Fruit fly (Drosophila melanogaster): ENCODE data around the gene Ca-beta.

The Ca-beta gene

dm6 chr2L:11206604-11207238, 3.4 kb upstream of the Ca-beta start (continued):
- TF ChIP-seq vvl (GFP tag; IDR thresholded peaks at IDR 0.05) = peak; percentile 30
- TF ChIP-seq MTF-1 (GFP tag; optimal IDR thresholded peaks at IDR 0.05; ENCODE audit: borderline replicate concordance) = peak; percentile 59
- no peak for TF ChIP-seq Elba2 (GFP tag; optimal IDR thresholded peaks at IDR 0.05)

- no peak for TF ChIP-seq ERR (GFP tag; optimal IDR thresholded peaks at IDR 0.05)
- TF ChIP-seq D19A (tag; optimal IDR thresholded peaks at IDR 0.05) = no peak
- TF ChIP-seq pb (GFP tag; optimal IDR thresholded peaks at IDR 0.05) = no peak
- TF ChIP-seq Sin3A (optimal IDR thresholded peaks at IDR 0.05) = no peak
- TF ChIP-seq pho (GFP tag; optimal IDR thresholded peaks at IDR 0.05) = no peak
- no peak for TF ChIP-seq gcm2 (GFP tag; optimal IDR thresholded peaks at IDR 0.05)
- no peak for TF ChIP-seq Hey (tag; optimal IDR thresholded peaks at IDR 0.05)
- no peak for TF ChIP-seq usp (GFP tag; optimal IDR thresholded peaks at IDR 0.05)
- no peak for TF ChIP-seq hkb (optimal IDR thresholded peaks at IDR 0.05)
- no peak for TF ChIP-seq hkb (GFP tag; IDR thresholded peaks at IDR 0.05)
- no peak for TF ChIP-seq MTF-1 (GFP tag; optimal IDR thresholded peaks at IDR 0.05; ENCODE audit: borderline replicate concordance)
Observed at dm6 chr2L:11200734-11201133, 2.6 kb downstream of the Ca-beta start.

DNA sequence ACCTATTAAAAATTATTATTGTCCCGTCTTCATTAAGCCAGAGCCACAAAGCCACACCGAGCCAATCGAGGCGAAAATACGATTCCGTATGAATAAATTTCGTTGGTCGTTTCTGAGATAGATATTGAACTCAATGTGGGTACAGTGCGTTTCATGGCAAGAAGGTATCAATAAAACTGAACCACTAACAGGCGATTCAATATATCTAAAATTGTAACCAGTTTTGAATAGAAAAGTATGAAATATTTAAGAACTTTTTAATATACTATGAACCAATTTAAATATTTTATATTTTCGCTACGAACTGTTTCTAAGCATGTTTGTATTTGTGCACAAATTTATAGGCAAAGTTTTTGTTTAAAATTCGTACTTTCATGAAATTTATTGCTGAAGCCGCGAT, 4.3 kb downstream of the Ca-beta start:
- no peak for TF ChIP-seq CG31365 (tag; optimal IDR thresholded peaks at IDR 0.05)
- TF ChIP-seq CG18619 (GFP tag; optimal IDR thresholded peaks at IDR 0.05) = peak; percentile 64
- no peak for TF ChIP-seq abd-A (tag; optimal IDR thresholded peaks at IDR 0.05)
- TF ChIP-seq corto (GFP tag; optimal IDR thresholded peaks at IDR 0.05) = no peak
- TF ChIP-seq CG30020 (tag; optimal IDR thresholded peaks at IDR 0.05) = no peak
- TF ChIP-seq Gug (GFP tag; IDR thresholded peaks at IDR 0.05) = no peak
- no peak for TF ChIP-seq Sin3A (optimal IDR thresholded peaks at IDR 0.05)
- peak; percentile 87 for TF ChIP-seq CG9932 (GFP tag; IDR thresholded peaks at IDR 0.05)
- peak; percentile 56; the same call in 1 of the 2 replicates for TF ChIP-seq al (GFP tag; IDR thresholded peaks at IDR 0.05)
- no peak for TF ChIP-seq CG15011 (GFP tag; optimal IDR thresholded peaks at IDR 0.05)
- 0 out of 2 replicates have a peak, but pooled peaks have one; percentile 35 for TF ChIP-seq CG14667 (GFP tag; IDR thresholded peaks at IDR 0.05)
- TF ChIP-seq HHEX (GFP tag; optimal IDR thresholded peaks at IDR 0.05) = peak; percentile 17
- TF ChIP-seq hb (GFP tag; IDR thresholded peaks at IDR 0.05; ENCODE audit: partially characterized antibody) = no peak
- no peak for TF ChIP-seq CG43689 (GFP tag; IDR thresholded peaks at IDR 0.05)
- TF ChIP-seq CG17802 (tag; optimal IDR thresholded peaks at IDR 0.05) = no peak
- TF ChIP-seq CG3407 (GFP tag; optimal IDR thresholded peaks at IDR 0.05) = no peak
- no peak for TF ChIP-seq Eip74EF (GFP tag; optimal IDR thresholded peaks at IDR 0.05)
- TF ChIP-seq klu (GFP tag; IDR thresholded peaks at IDR 0.05) = no peak
- no peak for TF ChIP-seq psq (GFP tag; optimal IDR thresholded peaks at IDR 0.05)
- no peak for TF ChIP-seq CG1832 (GFP tag; optimal IDR thresholded peaks at IDR 0.05)
- peak; percentile 53 for TF ChIP-seq CG9817 (tag; optimal IDR thresholded peaks at IDR 0.05)
- TF ChIP-seq ttk (GFP tag; IDR thresholded peaks at IDR 0.05) = no peak
- TF ChIP-seq CG33213 (GFP tag; optimal IDR thresholded peaks at IDR 0.05) = no peak
- no peak for TF ChIP-seq ems (GFP tag; optimal IDR thresholded peaks at IDR 0.05)
- TF ChIP-seq nom (GFP tag; optimal IDR thresholded peaks at IDR 0.05) = no peak
- TF ChIP-seq Fer2 (tag; optimal IDR thresholded peaks at IDR 0.05) = no peak
- no peak for TF ChIP-seq CG10959 (GFP tag; IDR thresholded peaks at IDR 0.05)
- TF ChIP-seq sima (GFP tag; optimal IDR thresholded peaks at IDR 0.05) = no peak
- TF ChIP-seq Sox102F (GFP tag; optimal IDR thresholded peaks at IDR 0.05) = peak; percentile 49
- TF ChIP-seq CG18011 (GFP tag; optimal IDR thresholded peaks at IDR 0.05) = peak; percentile 18
- peak; percentile 52 for TF ChIP-seq schlank (tag; optimal IDR thresholded peaks at IDR 0.05)
- TF ChIP-seq CG4360 (GFP tag; IDR thresholded peaks at IDR 0.05) = no peak
- peak; percentile 49; the same call in 1 of the 2 replicates for TF ChIP-seq CG4730 (GFP tag; IDR thresholded peaks at IDR 0.05)
- TF ChIP-seq Kr (GFP tag; optimal IDR thresholded peaks at IDR 0.05) = no peak
- TF ChIP-seq Dp (GFP tag; optimal IDR thresholded peaks at IDR 0.05) = no peak
- no peak for TF ChIP-seq pzg (GFP tag; optimal IDR thresholded peaks at IDR 0.05)
